Worm (Caenorhabditis elegans): Measurements from ENCODE around the gene gmeb-2.

gmeb-2 gene

DNA sequence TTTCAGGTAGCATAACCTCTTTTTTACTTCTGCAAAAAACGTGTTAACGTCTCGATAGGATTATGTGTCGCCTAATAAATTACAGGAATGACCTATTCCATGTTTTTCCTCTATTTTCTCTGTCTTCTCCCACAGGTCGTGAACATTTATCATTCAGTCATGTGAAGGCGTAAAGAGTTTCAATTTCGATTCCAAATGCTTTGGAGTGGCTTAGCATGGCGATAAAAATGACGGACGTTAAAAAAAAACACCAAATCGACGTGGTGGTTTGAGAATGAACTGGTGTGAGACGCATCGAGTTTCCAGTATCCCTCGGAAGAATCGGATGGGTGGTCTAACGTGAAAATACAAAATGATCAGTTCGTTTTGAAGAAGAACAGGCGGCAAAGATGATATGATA lies 9.3 kb upstream of the gmeb-2 start:
- no peak for TF ChIP-seq dpff-1 (tag; optimal IDR thresholded peaks at IDR 0.05)
- no peak for TF ChIP-seq rcor-1 (GFP tag; IDR thresholded peaks at IDR 0.05)
- no peak for TF ChIP-seq ama-1 (optimal IDR thresholded peaks at IDR 0.05)
- TF ChIP-seq ama-1 (GFP tag; optimal IDR thresholded peaks at IDR 0.05): no peak
- no peak for TF ChIP-seq die-1 (tag; optimal IDR thresholded peaks at IDR 0.05)
- no peak for TF ChIP-seq unc-130 (GFP tag; optimal IDR thresholded peaks at IDR 0.05)
- TF ChIP-seq sptf-2 (GFP tag; optimal IDR thresholded peaks at IDR 0.05): no peak
- no peak for TF ChIP-seq lsl-1 (GFP tag; optimal IDR thresholded peaks at IDR 0.05)
- no peak for TF ChIP-seq madf-8 (GFP tag; conservative IDR thresholded peaks at IDR 0.05)
- TF ChIP-seq lin-40 (tag; optimal IDR thresholded peaks at IDR 0.05): no peak
- no peak for TF ChIP-seq fkh-3 (tag; optimal IDR thresholded peaks at IDR 0.05)
- no peak for TF ChIP-seq B0336.3 (GFP tag; IDR thresholded peaks at IDR 0.05)
- TF ChIP-seq egrh-3 (GFP tag; IDR thresholded peaks at IDR 0.05): no peak
- no peak for TF ChIP-seq T07F8.4 (tag; optimal IDR thresholded peaks at IDR 0.05)
- no peak for TF ChIP-seq nhr-90 (tag; optimal IDR thresholded peaks at IDR 0.05)
- TF ChIP-seq ceh-58 (GFP tag; IDR thresholded peaks at IDR 0.05): no peak
- no peak for TF ChIP-seq Y95B8A.8 (GFP tag; IDR thresholded peaks at IDR 0.05)

DNA sequence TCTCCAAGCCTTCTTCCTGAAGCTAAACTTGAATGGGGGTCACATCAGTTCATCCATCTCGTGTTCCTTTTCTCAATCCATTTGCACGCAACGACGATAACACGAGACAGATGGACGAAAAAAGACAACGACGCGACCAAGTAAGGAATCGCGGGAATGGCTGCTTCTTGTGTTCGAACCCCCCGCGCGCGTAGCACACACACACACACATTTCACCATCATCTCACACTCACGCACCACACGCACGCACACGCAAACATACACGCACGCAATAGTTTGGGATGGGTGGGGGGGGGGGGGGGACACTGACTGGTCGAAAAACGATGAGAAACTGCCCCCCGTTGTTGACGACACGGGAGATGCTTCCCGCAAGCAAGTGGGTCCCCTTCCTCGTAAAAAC lies 1.9 kb upstream of the gmeb-2 start:
- TF ChIP-seq ceh-27 (GFP tag; optimal IDR thresholded peaks at IDR 0.05) (peak; percentile 37), unc-62 (GFP tag; optimal IDR thresholded peaks at IDR 0.05) (no peak), bed-1 (GFP tag; IDR thresholded peaks at IDR 0.05) (no peak), ZK185.1 (tag; optimal IDR thresholded peaks at IDR 0.05; ENCODE audit: poor library complexity, severe bottlenecking) (no peak), aptf-3 (GFP tag; IDR thresholded peaks at IDR 0.05) (no peak), F55B11.4 (tag; optimal IDR thresholded peaks at IDR 0.05; ENCODE audit: borderline replicate concordance, insufficient read depth) (no peak), attf-6 (GFP tag; IDR thresholded peaks at IDR 0.05) (no peak), egl-44 (GFP tag; IDR thresholded peaks at IDR 0.05) (0 out of 2 replicates have a peak, but pooled peaks have one; percentile 35), lin-40 (tag; optimal IDR thresholded peaks at IDR 0.05) (no peak), F57C9.4 (tag; optimal IDR thresholded peaks at IDR 0.05) (no peak), F57A8.1 (GFP tag; optimal IDR thresholded peaks at IDR 0.05) (no peak), chd-7 (tag; optimal IDR thresholded peaks at IDR 0.05) (peak; percentile 2), ceh-100 (GFP tag; IDR thresholded peaks at IDR 0.05) (no peak), snpc-3.4 (tag; optimal IDR thresholded peaks at IDR 0.05) (no peak), B0261.1 (tag; optimal IDR thresholded peaks at IDR 0.05) (no peak), repo-1 (tag; optimal IDR thresholded peaks at IDR 0.05) (no peak), Y53F4B.3 (GFP tag; IDR thresholded peaks at IDR 0.05) (no peak), ekl-4 (GFP tag; IDR thresholded peaks at IDR 0.05) (no peak), B0336.3 (GFP tag; IDR thresholded peaks at IDR 0.05) (no peak), madf-6 (GFP tag; IDR thresholded peaks at IDR 0.05) (no peak), nhr-80 (tag; optimal IDR thresholded peaks at IDR 0.05) (no peak), snpc-1.1 (tag; optimal IDR thresholded peaks at IDR 0.05; ENCODE audit: insufficient read depth) (no peak), ceh-40 (GFP tag; IDR thresholded peaks at IDR 0.05) (no peak), ccch-3 (GFP tag; optimal IDR thresholded peaks at IDR 0.05) (no peak), ztf-6 (GFP tag; IDR thresholded peaks at IDR 0.05) (no peak), F10E7.11 (tag; optimal IDR thresholded peaks at IDR 0.05) (no peak), Y79H2A.3 (GFP tag; conservative IDR thresholded peaks at IDR 0.05) (no peak), nhr-179 (tag; optimal IDR thresholded peaks at IDR 0.05) (no peak), gei-17 (GFP tag; optimal IDR thresholded peaks at IDR 0.05) (no peak), C17E4.6 (GFP tag; IDR thresholded peaks at IDR 0.05) (no peak), tlf-1 (GFP tag; optimal IDR thresholded peaks at IDR 0.05) (no peak), hmg-1.2 (GFP tag; IDR thresholded peaks at IDR 0.05) (no peak), egl-18 (GFP tag; IDR thresholded peaks at IDR 0.05) (no peak), dox-1 (GFP tag; IDR thresholded peaks at IDR 0.05) (0 out of 2 replicates have a peak, but pooled peaks have one; percentile 7)

All from whole organism, young adult.